Worm (Caenorhabditis elegans) whole organism, young adult: Measurements from ENCODE around the gene R08D7.7.

Experiments used
- B0336.3 ChIP-seq: fragments of 200-800 bp; sonication (Bioruptor generic); IDR thresholded peaks from 2 replicates; pipeline ENCODE4 v1.3.6; 2022; ENCODE audit warnings: missing genetic modification characterization, missing compliant biosample characterization
- C06A6.2 ChIP-seq: fragments of 200-800 bp; sonication (Bioruptor generic); conservative IDR thresholded peaks from 2 replicates; pipeline ENCODE4 v1.3.6; 2022; ENCODE audit warnings: missing genetic modification characterization, missing compliant biosample characterization
- F33H1.4 ChIP-seq: fragments of 200-800 bp; sonication (Bioruptor generic); IDR thresholded peaks from 2 replicates; pipeline ENCODE4 v1.3.6; 2022; ENCODE audit warnings: missing genetic modification reagents, missing genetic modification characterization, missing compliant biosample characterization
- F49E8.2 ChIP-seq: sonication (generic microtip); optimal IDR thresholded peaks from 3 replicates; lab custom pipeline; 2017; ENCODE audit warnings: missing genetic modification characterization, mild to moderate bottlenecking, missing compliant biosample characterization, antibody characterized with exemption, moderate library complexity; ENCODE audit not compliant: insufficient read depth
- F52B5.7 ChIP-seq: sonication (generic microtip); optimal IDR thresholded peaks from 2 replicates; lab custom pipeline; 2016; ENCODE audit warnings: mild to moderate bottlenecking, missing genetic modification characterization, missing compliant biosample characterization
- F55B11.4 ChIP-seq: sonication (generic microtip); optimal IDR thresholded peaks from 2 replicates; lab custom pipeline; 2016; ENCODE audit warnings: missing compliant biosample characterization, missing genetic modification characterization, borderline replicate concordance; ENCODE audit not compliant: insufficient read depth
- K11D2.4 ChIP-seq: fragments of 200-800 bp; sonication (Bioruptor generic); IDR thresholded peaks from 2 replicates; pipeline ENCODE4 v1.3.6; 2022; ENCODE audit warnings: missing genetic modification reagents, missing genetic modification characterization, missing compliant biosample characterization
- Y53G8AR.9 ChIP-seq: fragments of 200-800 bp; sonication (Bioruptor generic); conservative IDR thresholded peaks from 2 replicates; pipeline ENCODE4 v1.3.6; 2022; ENCODE audit warnings: missing genetic modification reagents, missing genetic modification characterization, missing compliant biosample characterization
- Y56A3A.18 ChIP-seq: fragments of 200-800 bp; sonication (Bioruptor generic); IDR thresholded peaks from 2 replicates; pipeline ENCODE4 v1.3.6; 2022; ENCODE audit warnings: missing genetic modification reagents, missing genetic modification characterization, missing compliant biosample characterization
- Y79H2A.3 ChIP-seq: fragments of 200-800 bp; sonication (Bioruptor generic); conservative IDR thresholded peaks from 2 replicates; pipeline ENCODE4 v1.3.6; 2022; ENCODE audit warnings: missing genetic modification reagents, missing genetic modification characterization, missing compliant biosample characterization
- Y95B8A.8 ChIP-seq: fragments of 200-800 bp; sonication (Bioruptor generic); IDR thresholded peaks from 2 replicates; pipeline ENCODE4 v1.3.6; 2022; ENCODE audit warnings: missing genetic modification reagents, missing genetic modification characterization, missing compliant biosample characterization
- ZK185.1 ChIP-seq: sonication (generic microtip); optimal IDR thresholded peaks from 2 replicates; lab custom pipeline; 2016; ENCODE audit warnings: mild to moderate bottlenecking, missing genetic modification characterization, missing compliant biosample characterization; ENCODE audit not compliant: poor library complexity, severe bottlenecking
- athp-1 ChIP-seq: sonication (generic microtip); optimal IDR thresholded peaks from 2 replicates; lab custom pipeline; 2017; ENCODE audit warnings: mild to moderate bottlenecking, missing genetic modification characterization, missing compliant biosample characterization
- attf-6 ChIP-seq: fragments of 200-800 bp; sonication (Bioruptor generic); IDR thresholded peaks from 2 replicates; pipeline ENCODE4 v1.3.6; 2022; ENCODE audit warnings: missing genetic modification reagents, missing genetic modification characterization, missing compliant biosample characterization
- ccch-3 ChIP-seq: fragments of 200-800 bp; sonication (Bioruptor generic); optimal IDR thresholded peaks from 2 replicates; lab custom pipeline; 2018; ENCODE audit warnings: mild to moderate bottlenecking, missing genetic modification characterization, missing compliant biosample characterization
- cebp-1 ChIP-seq, 2 experiments: fragments of 200-800 bp in 1 of 2; sonication (Bioruptor generic) in 1 of 2; sonication (generic microtip) in 1 of 2; IDR thresholded peaks in 1 of 2; optimal IDR thresholded peaks in 1 of 2; 2 replicates each; pipeline versions ENCODE4 v1.3.6 to Lab custom; 2017 to 2022; ENCODE audit warnings: missing compliant biosample characterization in 2 of 2, missing genetic modification characterization in 2 of 2, mild to moderate bottlenecking in 1 of 2, missing genetic modification reagents in 1 of 2, moderate library complexity in 1 of 2
- cebp-2 ChIP-seq: fragments of 200-800 bp; sonication (Bioruptor generic); IDR thresholded peaks from 2 replicates; pipeline ENCODE4 v1.3.6; 2022; ENCODE audit warnings: missing genetic modification characterization, missing compliant biosample characterization
- ceh-40 ChIP-seq: fragments of 200-800 bp; sonication (Bioruptor generic); IDR thresholded peaks from 2 replicates; pipeline ENCODE4 v1.3.6; 2022; ENCODE audit warnings: missing genetic modification characterization, missing compliant biosample characterization
- egl-44 ChIP-seq: fragments of 200-800 bp; sonication (Bioruptor generic); IDR thresholded peaks from 2 replicates; pipeline ENCODE4 v1.3.6; 2022; ENCODE audit warnings: missing genetic modification reagents, missing genetic modification characterization, missing compliant biosample characterization
- egrh-3 ChIP-seq: fragments of 200-800 bp; sonication (Bioruptor generic); IDR thresholded peaks from 2 replicates; pipeline ENCODE4 v1.3.6; 2022; ENCODE audit warnings: missing genetic modification reagents, missing genetic modification characterization, missing compliant biosample characterization
- him-1 ChIP-seq: sonication (generic microtip); optimal IDR thresholded peaks from 2 replicates; lab custom pipeline; 2016; ENCODE audit warnings: missing genotype, missing genetic modification reagents, missing genetic modification characterization, missing compliant biosample characterization
- hlh-26 ChIP-seq: fragments of 200-800 bp; sonication (Bioruptor generic); conservative IDR thresholded peaks from 2 replicates; pipeline ENCODE4 v1.3.6; 2022; ENCODE audit warnings: missing genetic modification reagents, missing genetic modification characterization, missing compliant biosample characterization
- hmg-1.2 ChIP-seq: fragments of 200-800 bp; sonication (Bioruptor generic); IDR thresholded peaks from 2 replicates; pipeline ENCODE4 v1.3.6; 2022; ENCODE audit warnings: missing genetic modification reagents, missing genetic modification characterization, missing compliant biosample characterization
- hrde-1 ChIP-seq: sonication (generic microtip); optimal IDR thresholded peaks from 2 replicates; lab custom pipeline; 2016; ENCODE audit warnings: missing genetic modification characterization, mild to moderate bottlenecking, missing compliant biosample characterization, moderate library complexity, missing genotype, missing genetic modification reagents, borderline replicate concordance
- hsf-1 ChIP-seq: fragments of 200-800 bp; sonication (Bioruptor generic); IDR thresholded peaks from 2 replicates; pipeline ENCODE4 v1.3.6; 2022; ENCODE audit warnings: missing genetic modification reagents, missing genetic modification characterization, missing compliant biosample characterization
- lin-35 ChIP-seq, 3 experiments: fragments of 150-350 bp in 2 of 3; sonication (generic microtip) in 1 of 3; optimal IDR thresholded peaks; 2 replicates each; lab custom pipeline; 2014 to 2018; ENCODE audit warnings: missing biosample characterization in 3 of 3, missing genetic modification characterization in 3 of 3, missing genetic modification reagents in 3 of 3
- lir-1 ChIP-seq: fragments of 200-800 bp; sonication (Bioruptor generic); conservative IDR thresholded peaks from 2 replicates; pipeline ENCODE4 v1.3.6; 2022; ENCODE audit warnings: missing genetic modification reagents, missing genetic modification characterization, missing compliant biosample characterization
- madf-10 ChIP-seq: sonication (generic microtip); optimal IDR thresholded peaks from 2 replicates; lab custom pipeline; 2016; ENCODE audit warnings: mild to moderate bottlenecking, missing genetic modification characterization, missing compliant biosample characterization
- nfya-1 ChIP-seq: sonication (generic microtip); optimal IDR thresholded peaks from 2 replicates; lab custom pipeline; 2017; ENCODE audit warnings: antibody characterized with exemption, missing compliant biosample characterization, missing genetic modification characterization, borderline replicate concordance; ENCODE audit not compliant: insufficient read depth
- nhr-120 ChIP-seq: fragments of 200-800 bp; sonication (Bioruptor generic); IDR thresholded peaks from 2 replicates; pipeline ENCODE4 v1.3.6; 2022; ENCODE audit warnings: missing genetic modification characterization, missing compliant biosample characterization
- nhr-179 ChIP-seq: sonication (generic microtip); optimal IDR thresholded peaks from 2 replicates; lab custom pipeline; 2016; ENCODE audit warnings: mild to moderate bottlenecking, missing genetic modification characterization, missing compliant biosample characterization
- nhr-80 ChIP-seq: sonication (generic microtip); optimal IDR thresholded peaks from 2 replicates; lab custom pipeline; 2016; ENCODE audit warnings: missing genetic modification characterization, missing compliant biosample characterization
- pbrm-1 ChIP-seq: fragments of 200-800 bp; sonication (Bioruptor generic); IDR thresholded peaks from 2 replicates; pipeline ENCODE4 v1.3.6; 2022; ENCODE audit warnings: missing genetic modification reagents, missing genetic modification characterization, missing compliant biosample characterization
- pha-4 ChIP-seq: fragments of 150-350 bp; sonication (generic microtip); optimal IDR thresholded peaks from 2 replicates; lab custom pipeline; 2014; ENCODE audit warnings: missing biosample characterization, missing genetic modification reagents, missing genetic modification characterization
- rpc-1 ChIP-seq, 2 experiments: fragments of 150-350 bp in 1 of 2; sonication (generic microtip) in 1 of 2; optimal IDR thresholded peaks; 2 replicates each; lab custom pipeline; 2014 to 2018; ENCODE audit warnings: missing biosample characterization in 1 of 2, missing genetic modification characterization in 1 of 2, missing genetic modification reagents in 1 of 2, missing genotype in 1 of 2
- sdz-38 ChIP-seq: sonication (generic microtip); optimal IDR thresholded peaks from 2 replicates; lab custom pipeline; 2016; ENCODE audit warnings: missing genotype, missing genetic modification characterization, missing compliant biosample characterization
- snpc-1.1 ChIP-seq: sonication (generic microtip); optimal IDR thresholded peaks from 2 replicates; lab custom pipeline; 2017; ENCODE audit warnings: missing genetic modification characterization, mild to moderate bottlenecking, missing compliant biosample characterization, antibody characterized with exemption, moderate library complexity, missing genotype, missing genetic modification reagents; ENCODE audit not compliant: insufficient read depth
- snpc-4 ChIP-seq, 5 experiments: fragments of 150-350 bp in 1 of 5; sonication (generic microtip) in 4 of 5; optimal IDR thresholded peaks; 2 replicates each; lab custom pipeline; 2014 to 2018; ENCODE audit warnings: missing genetic modification characterization in 5 of 5, missing biosample characterization in 3 of 5, antibody characterized with exemption in 2 of 5, mild to moderate bottlenecking in 2 of 5, missing compliant biosample characterization in 2 of 5, missing genotype in 2 of 5, moderate library complexity in 2 of 5, missing genetic modification reagents in 1 of 5
- sptf-2 ChIP-seq: fragments of 200-800 bp; sonication (Bioruptor generic); optimal IDR thresholded peaks from 2 replicates; lab custom pipeline; 2018; ENCODE audit warnings: mild to moderate bottlenecking, missing genetic modification characterization, missing compliant biosample characterization
- unc-130 ChIP-seq: sonication (generic microtip); optimal IDR thresholded peaks from 2 replicates; lab custom pipeline; 2016; ENCODE audit warnings: missing genetic modification reagents, missing genetic modification characterization, missing compliant biosample characterization
- xnd-1 ChIP-seq: sonication (generic microtip); optimal IDR thresholded peaks from 2 replicates; lab custom pipeline; 2016; ENCODE audit warnings: missing genotype, missing genetic modification reagents, missing genetic modification characterization, missing compliant biosample characterization
- ztf-26 ChIP-seq: sonication (generic microtip); optimal IDR thresholded peaks from 2 replicates; lab custom pipeline; 2017; ENCODE audit warnings: missing genetic modification characterization, missing compliant biosample characterization
- ztf-3 ChIP-seq: fragments of 200-800 bp; sonication (Bioruptor generic); optimal IDR thresholded peaks from 2 replicates; lab custom pipeline; 2018; ENCODE audit warnings: mild to moderate bottlenecking, missing genetic modification characterization, missing compliant biosample characterization
- ztf-6 ChIP-seq: fragments of 200-800 bp; sonication (Bioruptor generic); IDR thresholded peaks from 2 replicates; pipeline ENCODE4 v1.3.6; 2022; ENCODE audit warnings: missing genetic modification reagents, missing genetic modification characterization, missing compliant biosample characterization

The R08D7.7 gene

ce11 chrIII:9002545-9002944 is 12.7 kb downstream of the R08D7.7 start, which contains the start of the genes F59B2.15 and zif-1:
Gene F59B2.15 (minus strand): TSS chrIII:9002645.
Gene zif-1 (plus strand): TSS chrIII:9002779.
- no peak for TF ChIP-seq him-1 (tag; lab: Kevin White, UChicago)
- no peak for TF ChIP-seq ztf-26 (tag; lab: Kevin White, UChicago)
- no peak for TF ChIP-seq ZK185.1 (tag; lab: Kevin White, UChicago)
- no peak for TF ChIP-seq cebp-2 (GFP tag; lab: Robert Waterston, UW)
- no peak for TF ChIP-seq lir-1 (GFP tag; lab: Robert Waterston, UW)
- no peak for TF ChIP-seq pbrm-1 (GFP tag; lab: Robert Waterston, UW)
- no peak for TF ChIP-seq snpc-4 (GFP tag; optimal IDR thresholded peaks at IDR 0.05; lab: Kevin White, UChicago)
- no peak for TF ChIP-seq snpc-4 (tag; optimal IDR thresholded peaks at IDR 0.05; lab: Kevin White, UChicago)
- no peak for TF ChIP-seq hlh-26 (GFP tag; lab: Robert Waterston, UW)
- no peak for TF ChIP-seq nhr-120

DNA sequence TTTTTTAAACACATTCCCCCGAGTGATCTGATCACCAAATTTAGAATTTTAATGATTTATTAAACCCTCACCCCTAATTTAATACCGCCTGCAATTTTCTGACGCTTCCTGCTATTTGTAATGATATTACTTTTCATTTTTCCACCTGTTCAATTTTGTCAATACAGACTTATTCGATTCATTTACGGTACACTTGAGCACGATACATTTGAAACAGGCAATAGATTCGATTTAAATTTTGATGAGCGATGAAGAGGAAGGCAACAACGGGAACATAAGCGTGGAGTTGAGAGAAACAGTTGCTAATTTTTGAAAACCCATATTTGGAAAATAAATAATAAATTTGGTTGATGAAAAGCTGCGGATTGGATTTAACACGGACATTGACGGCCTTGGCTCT is 14.8 kb downstream of the R08D7.7 start:
- TF ChIP-seq C06A6.2 (GFP tag; lab: Robert Waterston, UW) (no peak), snpc-1.1 (tag; lab: Kevin White, UChicago) (no peak), ZK185.1 (tag; lab: Kevin White, UChicago) (no peak), Y53G8AR.9 (GFP tag; lab: Robert Waterston, UW) (0 out of 2 replicates have a peak, but pooled peaks have one; percentile 47), xnd-1 (no peak), hlh-26 (GFP tag; lab: Robert Waterston, UW) (no peak), ceh-40 (GFP tag; lab: Robert Waterston, UW) (no peak), F33H1.4 (no peak), Y79H2A.3 (peak; percentile 63; the same call in 1 of the 2 replicates), madf-10 (tag; lab: Kevin White, UChicago) (no peak), F55B11.4 (tag; lab: Kevin White, UChicago) (no peak), lin-35 (GFP tag; optimal IDR thresholded peaks at IDR 0.05; lab: Kevin White, UChicago) (no peak), lir-1 (GFP tag; lab: Robert Waterston, UW) (no peak), hmg-1.2 (GFP tag; lab: Robert Waterston, UW) (peak; percentile 26; the same call in 1 of the 2 replicates), F52B5.7 (tag; lab: Kevin White, UChicago) (peak; percentile 9), unc-130 (GFP tag; lab: Kevin White, UChicago) (peak; percentile 8), cebp-1 (GFP tag; IDR thresholded peaks at IDR 0.05; lab: Robert Waterston, UW) (no peak), cebp-1 (tag; optimal IDR thresholded peaks at IDR 0.05; lab: Kevin White, UChicago) (peak; percentile 29), Y95B8A.8 (GFP tag; lab: Robert Waterston, UW) (peak; percentile 74; the same call in 1 of the 2 replicates), nhr-80 (tag; lab: Kevin White, UChicago) (no peak), attf-6 (GFP tag; lab: Robert Waterston, UW) (no peak), Y56A3A.18 (GFP tag; lab: Robert Waterston, UW) (no peak), F49E8.2 (tag; lab: Kevin White, UChicago) (peak; percentile 23), B0336.3 (peak; percentile 59; the same call in 1 of the 2 replicates), K11D2.4 (GFP tag; lab: Robert Waterston, UW) (no peak), egl-44 (GFP tag; lab: Robert Waterston, UW) (no peak), athp-1 (no peak), ccch-3 (GFP tag; lab: Kevin White, UChicago) (no peak), ztf-3 (GFP tag; lab: Kevin White, UChicago) (no peak), sdz-38 (tag; lab: Kevin White, UChicago) (no peak), hsf-1 (GFP tag; lab: Robert Waterston, UW) (peak; percentile 5; the same call in 1 of the 2 replicates), nhr-179 (tag; lab: Kevin White, UChicago) (no peak), nfya-1 (tag; lab: Kevin White, UChicago) (no peak), ztf-6 (GFP tag; lab: Robert Waterston, UW) (no peak), egrh-3 (GFP tag; lab: Robert Waterston, UW) (no peak), hrde-1 (tag; lab: Kevin White, UChicago) (peak; percentile 59), rpc-1 (optimal IDR thresholded peaks at IDR 0.05; lab: Kevin White, UChicago) (no peak), rpc-1 (tag; optimal IDR thresholded peaks at IDR 0.05; lab: Kevin White, UChicago) (no peak), pha-4 (tag; lab: Kevin White, UChicago) (no peak), sptf-2 (GFP tag; lab: Kevin White, UChicago) (no peak)
